Comparison of ENCODE assay signal across 1 fruit fly cellular context in genomic region chrX:19268484-19269068, dm6.
TF ChIP-seq lines count a peak whose summit lies in the region.

Gene CG8010, minus strand, starts transcription at chrX:19268896.

TF ChIP-seq in whole organism, embryonic, 481 proteins besides CTCF, POLR2A, EP300 and RAD21 (continued from another document):
- no peak for TF ChIP-seq CG2202 (tag; optimal IDR thresholded peaks at IDR 0.05; lab: Kevin White, UChicago)
- TF ChIP-seq CG10959 (GFP tag; IDR thresholded peaks at IDR 0.05; lab: Robert Waterston, UW), result no peak
- no peak for TF ChIP-seq maf-S (GFP tag; optimal IDR thresholded peaks at IDR 0.05; lab: Kevin White, UChicago)
- 0 out of 2 replicates have a peak, but pooled peaks have one; percentile 16 for TF ChIP-seq onecut (GFP tag; IDR thresholded peaks at IDR 0.05; lab: Robert Waterston, UW)
- peak; percentile 13 for TF ChIP-seq tin (GFP tag; optimal IDR thresholded peaks at IDR 0.05; lab: Kevin White, UChicago)
- no peak for TF ChIP-seq jing (GFP tag; optimal IDR thresholded peaks at IDR 0.05; lab: Kevin White, UChicago)
- no peak for TF ChIP-seq dimm (GFP tag; IDR thresholded peaks at IDR 0.05; lab: Robert Waterston, UW)
- TF ChIP-seq Dek (tag; optimal IDR thresholded peaks at IDR 0.05; lab: Kevin White, UChicago), result no peak
- TF ChIP-seq CG15514 (GFP tag; optimal IDR thresholded peaks at IDR 0.05; lab: Kevin White, UChicago), result peak; percentile 77
- TF ChIP-seq CG15479 (GFP tag; optimal IDR thresholded peaks at IDR 0.05; lab: Kevin White, UChicago), result no peak
- peak; percentile 37 for TF ChIP-seq CG10979 (tag; optimal IDR thresholded peaks at IDR 0.05; lab: Kevin White, UChicago)
- TF ChIP-seq oc (tag; optimal IDR thresholded peaks at IDR 0.05; lab: Kevin White, UChicago), result no peak
- TF ChIP-seq ham (GFP tag; IDR thresholded peaks at IDR 0.05; lab: Robert Waterston, UW), result no peak
- TF ChIP-seq repo (GFP tag; optimal IDR thresholded peaks at IDR 0.05; lab: Kevin White, UChicago), result no peak
- TF ChIP-seq pan (optimal IDR thresholded peaks at IDR 0.05; lab: Kevin White, UChicago), result no peak
- TF ChIP-seq pan (GFP tag; optimal IDR thresholded peaks at IDR 0.05 in 1 of 2, IDR thresholded peaks at IDR 0.05 in 1 of 2), result peak in 1 of 2 experiments; percentile 13
- peak; percentile 35 for TF ChIP-seq twi (tag; optimal IDR thresholded peaks at IDR 0.05; lab: Kevin White, UChicago)
- no peak for TF ChIP-seq disco-r (GFP tag; optimal IDR thresholded peaks at IDR 0.05; lab: Kevin White, UChicago)
- peak; percentile 24 for TF ChIP-seq da (GFP tag; optimal IDR thresholded peaks at IDR 0.05; lab: Kevin White, UChicago)
- peak; percentile 58; the same call in 2 of the 3 replicates for TF ChIP-seq ci (GFP tag; IDR thresholded peaks at IDR 0.05; lab: Robert Waterston, UW)
- no peak for TF ChIP-seq Nf-YC (tag; optimal IDR thresholded peaks at IDR 0.05; lab: Kevin White, UChicago)
- TF ChIP-seq CG7987 (GFP tag; optimal IDR thresholded peaks at IDR 0.05; lab: Kevin White, UChicago), result peak; percentile 31
- TF ChIP-seq CG8924 (tag; optimal IDR thresholded peaks at IDR 0.05; lab: Kevin White, UChicago), result peak; percentile 15
- TF ChIP-seq z (GFP tag; IDR thresholded peaks at IDR 0.05; lab: Robert Waterston, UW), result 0 out of 3 replicates have a peak, but pooled peaks have one; percentile 21
- TF ChIP-seq CG1832 (GFP tag; optimal IDR thresholded peaks at IDR 0.05; lab: Kevin White, UChicago), result no peak
- TF ChIP-seq ind (GFP tag; optimal IDR thresholded peaks at IDR 0.05; lab: Kevin White, UChicago), result no peak
- TF ChIP-seq CG10267 (tag; optimal IDR thresholded peaks at IDR 0.05; lab: Kevin White, UChicago), result peak; percentile 40
- TF ChIP-seq CG10462 (GFP tag; optimal IDR thresholded peaks at IDR 0.05; lab: Kevin White, UChicago), result no peak
- no peak for TF ChIP-seq so (GFP tag; IDR thresholded peaks at IDR 0.05; lab: Robert Waterston, UW)
- peak; percentile 3 for TF ChIP-seq kah (GFP tag; optimal IDR thresholded peaks at IDR 0.05; lab: Kevin White, UChicago)
- no peak for TF ChIP-seq crc (GFP tag; optimal IDR thresholded peaks at IDR 0.05; lab: Kevin White, UChicago)
- TF ChIP-seq MBD-R2 (GFP tag; IDR thresholded peaks at IDR 0.05; lab: Robert Waterston, UW), result peak; percentile 89
- TF ChIP-seq CG12219 (GFP tag; optimal IDR thresholded peaks at IDR 0.05; lab: Kevin White, UChicago), result no peak
- no peak for TF ChIP-seq NC2α (GFP tag; optimal IDR thresholded peaks at IDR 0.05; lab: Kevin White, UChicago)
- no peak for TF ChIP-seq CG18262 (tag; optimal IDR thresholded peaks at IDR 0.05; lab: Kevin White, UChicago)
- no peak for TF ChIP-seq toy (GFP tag; IDR thresholded peaks at IDR 0.05; lab: Robert Waterston, UW)
